Fruit fly (Drosophila melanogaster) whole organism, wandering third instar larva: ENCODE data around the gene CG13738.

Source experiments
- Abd-B ChIP-seq: fragments of >200 bp; optimal IDR thresholded peaks from 2 replicates; lab custom pipeline; 2017; ENCODE audit warnings: missing biosample characterization, missing genetic modification characterization
- CG32264 ChIP-seq: fragments of 200-800 bp; sonication (Bioruptor generic); optimal IDR thresholded peaks from 2 replicates; lab custom pipeline; 2016; ENCODE audit warnings: missing biosample characterization, missing genetic modification characterization
- CG9705 ChIP-seq: fragments of 200-800 bp; sonication (Bioruptor generic); optimal IDR thresholded peaks from 2 replicates; lab custom pipeline; 2018; ENCODE audit warnings: missing biosample characterization, mild to moderate bottlenecking, missing genetic modification characterization
- Dfd ChIP-seq: fragments of >200 bp; optimal IDR thresholded peaks from 2 replicates; lab custom pipeline; 2017; ENCODE audit warnings: missing biosample characterization, missing genetic modification characterization
- Dif ChIP-seq: fragments of 200-275, 200-300 bp; sonication (Bioruptor generic); optimal IDR thresholded peaks from 2 replicates; lab custom pipeline; 2018; ENCODE audit warnings: missing biosample characterization, missing genetic modification characterization; ENCODE audit not compliant: partially characterized antibody
- HLH106 ChIP-seq: fragments of 200-800 bp; optimal IDR thresholded peaks from 3 replicates; lab custom pipeline; 2019; ENCODE audit warnings: missing biosample characterization, mild to moderate bottlenecking, missing genetic modification characterization, moderate library complexity
- Hnf4 ChIP-seq: fragments of 200-800 bp; sonication (Bioruptor generic); optimal IDR thresholded peaks from 2 replicates; lab custom pipeline; 2016; ENCODE audit warnings: missing biosample characterization, mild to moderate bottlenecking, missing genetic modification characterization
- Mio ChIP-seq: sonication (Bioruptor generic); optimal IDR thresholded peaks from 2 replicates; lab custom pipeline; 2016; ENCODE audit warnings: missing biosample characterization, missing genetic modification characterization
- Myc ChIP-seq: fragments of >200 bp; optimal IDR thresholded peaks from 2 replicates; lab custom pipeline; 2017
- N ChIP-seq: fragments of >200 bp; optimal IDR thresholded peaks from 2 replicates; lab custom pipeline; 2018; ENCODE audit warnings: missing biosample characterization, missing external identifiers, missing genetic modification characterization
- OdsH ChIP-seq: fragments of 200-800 bp; sonication (Bioruptor generic); optimal IDR thresholded peaks from 2 replicates; lab custom pipeline; 2016; ENCODE audit warnings: missing biosample characterization, mild to moderate bottlenecking, missing genetic modification characterization
- Rel ChIP-seq, 2 experiments: fragments of 200-800 bp; sonication (Bioruptor generic) in 1 of 2; optimal IDR thresholded peaks; 2 replicates in 1 of 2; 3 replicates in 1 of 2; lab custom pipeline; 2016 to 2019; ENCODE audit warnings: mild to moderate bottlenecking in 2 of 2, missing biosample characterization in 2 of 2, missing genetic modification characterization in 2 of 2, moderate library complexity in 1 of 2
- Sp1 ChIP-seq: fragments of 200-800 bp; sonication (Bioruptor generic); optimal IDR thresholded peaks from 3 replicates; lab custom pipeline; 2019; ENCODE audit warnings: missing biosample characterization, mild to moderate bottlenecking, missing genetic modification characterization, moderate library complexity
- Vsx2 ChIP-seq: fragments of 200-300, 225-300 bp; sonication (Bioruptor generic); optimal IDR thresholded peaks from 2 replicates; lab custom pipeline; 2018; ENCODE audit warnings: missing biosample characterization, missing genetic modification characterization; ENCODE audit not compliant: partially characterized antibody
- br ChIP-seq: fragments of 200-800 bp; sonication (Bioruptor generic); optimal IDR thresholded peaks from 2 replicates; lab custom pipeline; 2016; ENCODE audit warnings: missing biosample characterization, missing genetic modification characterization
- brk ChIP-seq: fragments of 200-800 bp; sonication (Bioruptor generic); optimal IDR thresholded peaks from 2 replicates; lab custom pipeline; 2016; ENCODE audit warnings: missing biosample characterization, mild to moderate bottlenecking, missing genetic modification characterization
- dl ChIP-seq, 2 experiments: fragments of 175-275, 200-275 bp in 1 of 2; fragments of 200-275 bp in 1 of 2; sonication (Bioruptor generic); optimal IDR thresholded peaks; lab custom pipeline; 2018; ENCODE audit warnings: mild to moderate bottlenecking in 2 of 2, missing biosample characterization in 2 of 2, missing genetic modification characterization in 2 of 2, moderate library complexity in 2 of 2; ENCODE audit not compliant: partially characterized antibody in 2 of 2, insufficient read depth in 1 of 2
- dmrt93B ChIP-seq: fragments of 200-800 bp; sonication (Bioruptor generic); optimal IDR thresholded peaks from 2 replicates; lab custom pipeline; 2018; ENCODE audit warnings: missing biosample characterization, mild to moderate bottlenecking, missing genetic modification characterization
- ey ChIP-seq: fragments of 200-800 bp; sonication (Bioruptor generic); optimal IDR thresholded peaks from 2 replicates; lab custom pipeline; 2016; ENCODE audit warnings: missing biosample characterization, missing genetic modification characterization
- foxo ChIP-seq, 2 experiments: fragments of 200-800 bp; sonication (Bioruptor generic); optimal IDR thresholded peaks; 2 replicates in 1 of 2; 3 replicates in 1 of 2; lab custom pipeline; 2016 to 2017; ENCODE audit warnings: missing biosample characterization in 2 of 2, missing genetic modification characterization in 2 of 2
- h ChIP-seq: fragments of 200-800 bp; sonication (Bioruptor generic); optimal IDR thresholded peaks from 3 replicates; lab custom pipeline; 2016; ENCODE audit warnings: missing biosample characterization, mild to moderate bottlenecking, missing genetic modification characterization
- jim ChIP-seq: fragments of 175-275, 200-325 bp; sonication (Bioruptor generic); optimal IDR thresholded peaks from 2 replicates; lab custom pipeline; 2016; ENCODE audit warnings: missing biosample characterization, mild to moderate bottlenecking, missing genetic modification characterization
- lola ChIP-seq: fragments of >200 bp; optimal IDR thresholded peaks from 2 replicates; lab custom pipeline; 2017; ENCODE audit warnings: missing biosample characterization, missing genetic modification characterization
- psq ChIP-seq: fragments of 200-800 bp; sonication (Bioruptor generic); optimal IDR thresholded peaks from 3 replicates; lab custom pipeline; 2017; ENCODE audit warnings: missing biosample characterization, mild to moderate bottlenecking, missing genetic modification characterization, moderate library complexity
- rgr ChIP-seq: fragments of 200-800 bp; sonication (Bioruptor generic); optimal IDR thresholded peaks from 3 replicates; lab custom pipeline; 2016; ENCODE audit warnings: missing biosample characterization, mild to moderate bottlenecking, missing genetic modification characterization
- sage ChIP-seq: fragments of 200-800 bp; sonication (Bioruptor generic); optimal IDR thresholded peaks from 2 replicates; lab custom pipeline; 2016; ENCODE audit warnings: missing biosample characterization, mild to moderate bottlenecking, missing genetic modification characterization
- sv ChIP-seq: fragments of 200-800 bp; sonication (Bioruptor generic); optimal IDR thresholded peaks from 3 replicates; lab custom pipeline; 2016; ENCODE audit warnings: missing biosample characterization, missing genetic modification characterization
- tai ChIP-seq: sonication (Bioruptor generic); optimal IDR thresholded peaks from 2 replicates; lab custom pipeline; 2016; ENCODE audit warnings: missing biosample characterization, missing genetic modification characterization
- usp ChIP-seq: fragments of >200 bp; optimal IDR thresholded peaks from 2 replicates; lab custom pipeline; 2017; ENCODE audit warnings: missing biosample characterization, missing genetic modification characterization
- woc ChIP-seq: sonication (Bioruptor generic); optimal IDR thresholded peaks from 2 replicates; lab custom pipeline; 2016; ENCODE audit warnings: missing biosample characterization, mild to moderate bottlenecking, missing genetic modification characterization

Gene CG13738

dm6 chr3L:13964635-13965501 is 8.4 kb downstream of the CG13738 start, which contains the start of the genes Meics, Nxf3 and ssp2 (continued):
- no peak for TF ChIP-seq Sp1 (GFP tag; lab: Kevin White, UChicago)
- TF ChIP-seq lola (GFP tag; lab: Kevin White, UChicago) = no peak
- TF ChIP-seq usp = no peak
- no peak for TF ChIP-seq CG32264 (GFP tag; lab: Kevin White, UChicago)
- peak; percentile 21 for TF ChIP-seq Myc (lab: Kevin White, UChicago)
- TF ChIP-seq jim (GFP tag; lab: Kevin White, UChicago) = peak; percentile 69
- TF ChIP-seq, all 38 proteins: peak for 8

- TF ChIP-seq sv (GFP tag; lab: Kevin White, UChicago) (no peak), CG9705 (no peak), dmrt93B (GFP tag; lab: Kevin White, UChicago) (no peak), jim (GFP tag; lab: Kevin White, UChicago) (no peak), Sp1 (GFP tag; lab: Kevin White, UChicago) (no peak), Dfd (GFP tag; lab: Kevin White, UChicago) (no peak), foxo (GFP tag; optimal IDR thresholded peaks at IDR 0.05; lab: Kevin White, UChicago) (no peak), tai (GFP tag; lab: Kevin White, UChicago) (no peak), brk (no peak), sage (GFP tag; lab: Kevin White, UChicago) (no peak), Rel (GFP tag; optimal IDR thresholded peaks at IDR 0.05; lab: Kevin White, UChicago) (no peak), Rel (tag; optimal IDR thresholded peaks at IDR 0.05; lab: Kevin White, UChicago) (no peak), usp (no peak), N (GFP tag; lab: Kevin White, UChicago) (no peak), Mio (no peak), br (GFP tag; lab: Kevin White, UChicago) (no peak), ey (GFP tag; lab: Kevin White, UChicago) (no peak), Myc (lab: Kevin White, UChicago) (no peak)
Observed at dm6 chr3L:13957789-13958188, 15.5 kb downstream of the CG13738 start.

- TF ChIP-seq Vsx2 (GFP tag; lab: Kevin White, UChicago) (no peak), OdsH (GFP tag; lab: Kevin White, UChicago) (peak; percentile 14), rgr (GFP tag; lab: Kevin White, UChicago) (peak; percentile 19), psq (peak; percentile 6), Dfd (GFP tag; lab: Kevin White, UChicago) (no peak), N (GFP tag; lab: Kevin White, UChicago) (no peak), woc (GFP tag; lab: Kevin White, UChicago) (no peak), sv (GFP tag; lab: Kevin White, UChicago) (peak; percentile 39), Dif (GFP tag; lab: Kevin White, UChicago) (no peak), h (GFP tag; lab: Kevin White, UChicago) (peak; percentile 5), Hnf4 (GFP tag; lab: Kevin White, UChicago) (no peak), foxo (GFP tag; optimal IDR thresholded peaks at IDR 0.05; lab: Kevin White, UChicago) (peak in 1 of 2 experiments; percentile 34)
Observed at dm6 chr3L:13957212-13957668, 16.0 kb downstream of the CG13738 start.

- TF ChIP-seq Myc (lab: Kevin White, UChicago) (no peak), sage (GFP tag; lab: Kevin White, UChicago) (no peak), OdsH (GFP tag; lab: Kevin White, UChicago) (no peak), psq (no peak), Abd-B (GFP tag; lab: Kevin White, UChicago) (no peak), foxo (GFP tag; optimal IDR thresholded peaks at IDR 0.05; lab: Kevin White, UChicago) (no peak), usp (no peak), HLH106 (no peak), dl (GFP tag; optimal IDR thresholded peaks at IDR 0.05; lab: Kevin White, UChicago; ENCODE audit: insufficient read depth in 1 of 2, partially characterized antibody in 2 of 2) (no peak)
- TF ChIP-seq, all 38 proteins: peak for 0
Observed at dm6 chr3L:13956667-13957066, 16.6 kb downstream of the CG13738 start.
